Fruit fly (Drosophila melanogaster): ENCODE results near the gene emb.

DNA sequence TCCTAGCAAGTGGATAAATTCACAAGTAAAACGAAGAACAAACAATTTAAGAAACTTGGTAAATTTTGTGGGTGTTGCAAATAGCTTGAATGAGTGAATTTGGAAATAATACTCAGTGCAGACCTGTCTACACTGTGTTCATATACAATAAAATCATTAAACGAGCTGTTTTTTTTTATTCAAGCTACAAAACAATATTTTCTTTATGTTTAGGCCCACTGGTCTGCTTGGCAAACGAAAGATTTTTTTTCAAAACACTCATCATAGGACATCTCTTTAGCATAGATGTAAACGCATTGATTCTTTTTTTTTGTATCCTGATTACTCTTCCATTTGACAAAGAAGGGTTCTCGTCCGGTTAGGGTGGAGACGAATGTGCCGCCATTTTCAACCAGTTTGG is 11.1 kb upstream of the emb start, which contains the start of gene CG42820:
- TF ChIP-seq psq (optimal IDR thresholded peaks at IDR 0.05), result no peak
- no peak for TF ChIP-seq usp (GFP tag; optimal IDR thresholded peaks at IDR 0.05)
- no peak for TF ChIP-seq CG8478 (optimal IDR thresholded peaks at IDR 0.05)
- TF ChIP-seq Dll (optimal IDR thresholded peaks at IDR 0.05), result no peak

Measured in whole organism.